Fruit fly (Drosophila melanogaster) whole organism, embryonic: Measurements from ENCODE around the gene CG32812.

Experiments
- Aef1 ChIP-seq: fragments of 200-800 bp; sonication (Bioruptor generic); IDR thresholded peaks from 3 replicates; pipeline ENCODE4 v1.3.6; 2022; ENCODE audit warnings: missing biosample characterization, missing genetic modification characterization
- Asciz ChIP-seq: fragments of 200-800 bp; sonication (Bioruptor generic); optimal IDR thresholded peaks from 2 replicates; lab custom pipeline; 2017; ENCODE audit warnings: missing biosample characterization, mild to moderate bottlenecking, missing genetic modification characterization, missing genetic modification reagents
- Bgb ChIP-seq: fragments of 200-800 bp; sonication (Bioruptor generic); IDR thresholded peaks from 2 replicates; pipeline ENCODE4 v1.3.6; 2022; ENCODE audit warnings: missing biosample characterization, missing genetic modification characterization; ENCODE audit not compliant: partially characterized antibody
- CG10565 ChIP-seq: fragments of 200-800 bp; sonication (Bioruptor generic); optimal IDR thresholded peaks from 3 replicates; lab custom pipeline; 2016; ENCODE audit warnings: missing biosample characterization, mild to moderate bottlenecking, missing genetic modification characterization
- CG11504 ChIP-seq: fragments of 200-800 bp; sonication (Bioruptor generic); optimal IDR thresholded peaks from 3 replicates; lab custom pipeline; 2019; ENCODE audit warnings: missing biosample characterization, mild to moderate bottlenecking, missing genetic modification characterization, moderate library complexity
- CG13296 ChIP-seq: fragments of 200-800 bp; sonication (Bioruptor generic); optimal IDR thresholded peaks from 3 replicates; lab custom pipeline; 2018; ENCODE audit warnings: missing biosample characterization, mild to moderate bottlenecking, missing genetic modification characterization
- CG13424 ChIP-seq: fragments of 200-800 bp; sonication (Bioruptor generic); optimal IDR thresholded peaks from 2 replicates; lab custom pipeline; 2019; ENCODE audit warnings: missing biosample characterization, mild to moderate bottlenecking, missing genetic modification characterization, moderate library complexity
- CG13624 ChIP-seq: fragments of 200-800 bp; sonication (Bioruptor generic); optimal IDR thresholded peaks from 2 replicates; lab custom pipeline; 2016; ENCODE audit warnings: missing biosample characterization, missing genetic modification characterization
- CG15696 ChIP-seq: fragments of 200-800 bp; sonication (Bioruptor generic); optimal IDR thresholded peaks from 2 replicates; lab custom pipeline; 2019; ENCODE audit warnings: missing biosample characterization, mild to moderate bottlenecking, missing genetic modification characterization, moderate library complexity
- CG1602 ChIP-seq: fragments of 200-800 bp; sonication (Bioruptor generic); optimal IDR thresholded peaks from 3 replicates; lab custom pipeline; 2016; ENCODE audit warnings: missing biosample characterization, missing genetic modification characterization
- CG17612 ChIP-seq: fragments of 200-800 bp; sonication (Bioruptor generic); IDR thresholded peaks from 2 replicates; pipeline ENCODE4 v1.3.6; 2022; ENCODE audit warnings: missing biosample characterization, missing genetic modification characterization
- CG17802 ChIP-seq: fragments of 200-800 bp; sonication (Bioruptor generic); optimal IDR thresholded peaks from 2 replicates; lab custom pipeline; 2018; ENCODE audit warnings: missing biosample characterization, mild to moderate bottlenecking, missing genetic modification characterization, moderate library complexity
- CG18476 ChIP-seq: fragments of 200-800 bp; sonication (Bioruptor generic); optimal IDR thresholded peaks from 2 replicates; lab custom pipeline; 2016; ENCODE audit warnings: missing biosample characterization, mild to moderate bottlenecking, missing genetic modification characterization
- CG2120 ChIP-seq: fragments of 200-800 bp; sonication (Bioruptor generic); optimal IDR thresholded peaks from 3 replicates; lab custom pipeline; 2016; ENCODE audit warnings: missing biosample characterization, missing genetic modification characterization
- CG32772 ChIP-seq: fragments of 200-800 bp; sonication (Bioruptor generic); IDR thresholded peaks from 2 replicates; pipeline ENCODE4 v1.3.6; 2022; ENCODE audit warnings: missing biosample characterization, missing genetic modification characterization
- CG3838 ChIP-seq: fragments of 200-800 bp; sonication (Bioruptor generic); optimal IDR thresholded peaks from 3 replicates; lab custom pipeline; 2016; ENCODE audit warnings: missing biosample characterization, missing genetic modification characterization
- CG4820 ChIP-seq: fragments of 200-800 bp; sonication (Bioruptor generic); optimal IDR thresholded peaks from 3 replicates; lab custom pipeline; 2016; ENCODE audit warnings: missing biosample characterization, missing genetic modification characterization
- CG5180 ChIP-seq: fragments of 200-800 bp; sonication (Bioruptor generic); optimal IDR thresholded peaks from 3 replicates; lab custom pipeline; 2017; ENCODE audit warnings: missing biosample characterization, missing genetic modification characterization, mild to moderate bottlenecking, moderate library complexity, missing genetic modification reagents
- CG5245 ChIP-seq: fragments of 200-800 bp; sonication (Bioruptor generic); optimal IDR thresholded peaks from 3 replicates; lab custom pipeline; 2016; ENCODE audit warnings: missing biosample characterization, missing genetic modification characterization
- CG8359 ChIP-seq: fragments of 200-800 bp; sonication (Bioruptor generic); optimal IDR thresholded peaks from 2 replicates; lab custom pipeline; 2017; ENCODE audit warnings: missing biosample characterization, mild to moderate bottlenecking, missing genetic modification characterization, borderline replicate concordance
- CG9437 ChIP-seq: fragments of 200-800 bp; sonication (Bioruptor generic); optimal IDR thresholded peaks from 2 replicates; lab custom pipeline; 2018; ENCODE audit warnings: missing biosample characterization, mild to moderate bottlenecking, missing genetic modification characterization
- CG9817 ChIP-seq: fragments of 200-800 bp; sonication (Bioruptor generic); optimal IDR thresholded peaks from 2 replicates; lab custom pipeline; 2018; ENCODE audit warnings: missing biosample characterization, mild to moderate bottlenecking, missing genetic modification characterization, moderate library complexity
- D ChIP-seq, 2 experiments: fragments of 200-800 bp in 1 of 2; fragments of >200 bp in 1 of 2; sonication (Bioruptor generic) in 1 of 2; optimal IDR thresholded peaks; 2 replicates in 1 of 2; 3 replicates in 1 of 2; lab custom pipeline; 2017; ENCODE audit warnings: mild to moderate bottlenecking in 1 of 2, missing biosample characterization in 1 of 2, missing genetic modification characterization in 1 of 2, missing genetic modification reagents in 1 of 2
- Doc2 ChIP-seq: fragments of 200-800 bp; sonication (Bioruptor generic); IDR thresholded peaks from 2 replicates; pipeline ENCODE4 v1.3.6; 2022; ENCODE audit warnings: missing biosample characterization, missing genetic modification characterization
- E2f2 ChIP-seq: fragments of 200-800 bp; sonication (Bioruptor generic); IDR thresholded peaks from 2 replicates; pipeline ENCODE4 v1.3.6; 2022; ENCODE audit warnings: missing biosample characterization, missing genetic modification characterization
- Fer2 ChIP-seq: fragments of 200-800 bp; sonication (Bioruptor generic); optimal IDR thresholded peaks from 2 replicates; lab custom pipeline; 2018; ENCODE audit warnings: missing biosample characterization, mild to moderate bottlenecking, missing genetic modification characterization, moderate library complexity
- Hmr ChIP-seq: fragments of 200-800 bp; sonication (Bioruptor generic); optimal IDR thresholded peaks from 3 replicates; lab custom pipeline; 2017; ENCODE audit warnings: mild to moderate bottlenecking, missing biosample characterization, missing genetic modification reagents, missing genetic modification characterization
- Hr78 ChIP-seq, 2 experiments: fragments of 200-800 bp in 1 of 2; fragments of >200 bp in 1 of 2; sonication (Bioruptor generic) in 1 of 2; optimal IDR thresholded peaks; 2 replicates each; lab custom pipeline; 2017 to 2019; ENCODE audit warnings: missing biosample characterization in 2 of 2, missing genetic modification characterization in 2 of 2, mild to moderate bottlenecking in 1 of 2, moderate library complexity in 1 of 2
- Jarid2 ChIP-seq: fragments of 200-800 bp; sonication (Bioruptor generic); optimal IDR thresholded peaks from 3 replicates; lab custom pipeline; 2017; ENCODE audit warnings: mild to moderate bottlenecking, missing biosample characterization, missing genetic modification reagents, missing genetic modification characterization
- Mes4 ChIP-seq: fragments of 200-800 bp; sonication (Bioruptor generic); optimal IDR thresholded peaks from 2 replicates; lab custom pipeline; 2016; ENCODE audit warnings: missing biosample characterization, missing genetic modification characterization
- Taf1 ChIP-seq: fragments of 200-800 bp; sonication (Bioruptor generic); IDR thresholded peaks from 2 replicates; pipeline ENCODE4 v1.3.6; 2022; ENCODE audit warnings: missing biosample characterization, missing genetic modification characterization
- Trl ChIP-seq, 3 experiments: fragments of >200 bp in 2 of 3; fragments of 200-800 bp in 1 of 3; sonication (Bioruptor generic) in 1 of 3; optimal IDR thresholded peaks; 2 replicates in 1 of 3; 3 replicates in 2 of 3; lab custom pipeline; 2016 to 2017; ENCODE audit warnings: missing biosample characterization in 1 of 3, missing genetic modification characterization in 1 of 3
- Vsx1 ChIP-seq: fragments of 200-800 bp; sonication (Bioruptor generic); optimal IDR thresholded peaks from 2 replicates; lab custom pipeline; 2017; ENCODE audit warnings: missing biosample characterization, mild to moderate bottlenecking, missing genetic modification characterization, missing genetic modification reagents
- ato ChIP-seq: fragments of 200-800 bp; sonication (Bioruptor generic); IDR thresholded peaks from 2 replicates; pipeline ENCODE4 v1.3.6; 2022; ENCODE audit warnings: missing biosample characterization, missing genetic modification characterization; ENCODE audit not compliant: partially characterized antibody
- dm ChIP-seq: fragments of 200-800 bp; sonication (Bioruptor generic); optimal IDR thresholded peaks from 3 replicates; lab custom pipeline; 2016; ENCODE audit warnings: missing biosample characterization, missing genetic modification characterization
- en ChIP-seq: fragments of 200-800 bp; sonication (Bioruptor generic); optimal IDR thresholded peaks from 2 replicates; lab custom pipeline; 2016; ENCODE audit warnings: missing biosample characterization, missing genetic modification characterization
- gce ChIP-seq: fragments of 200-800 bp; sonication (Bioruptor generic); IDR thresholded peaks from 3 replicates; pipeline ENCODE4 v1.3.6; 2022; ENCODE audit warnings: missing biosample characterization, missing genetic modification characterization
- grn ChIP-seq: fragments of 200-800 bp; sonication (Bioruptor generic); optimal IDR thresholded peaks from 3 replicates; lab custom pipeline; 2017; ENCODE audit warnings: missing biosample characterization, missing genetic modification characterization
- kni ChIP-seq: fragments of 200-800 bp; sonication (Bioruptor generic); optimal IDR thresholded peaks from 3 replicates; lab custom pipeline; 2017; ENCODE audit warnings: mild to moderate bottlenecking, missing biosample characterization, missing genetic modification reagents, missing genetic modification characterization
- onecut ChIP-seq: fragments of 200-800 bp; sonication (Bioruptor generic); IDR thresholded peaks from 2 replicates; pipeline ENCODE4 v1.3.6; 2022; ENCODE audit warnings: missing biosample characterization, missing genetic modification characterization
- ro ChIP-seq: fragments of 200-800 bp; sonication (Bioruptor generic); IDR thresholded peaks from 2 replicates; pipeline ENCODE4 v1.3.6; 2022; ENCODE audit warnings: missing biosample characterization, missing genetic modification characterization
- sens ChIP-seq: fragments of 200-800 bp; sonication (Bioruptor generic); peaks from one replicate; lab custom pipeline; 2016; ENCODE audit warnings: missing biosample characterization, missing genetic modification characterization
- shn ChIP-seq: fragments of 200-800 bp; sonication (Bioruptor generic); optimal IDR thresholded peaks from 3 replicates; lab custom pipeline; 2016; ENCODE audit warnings: missing biosample characterization, missing genetic modification characterization
- stc ChIP-seq: fragments of 200-800 bp; sonication (Bioruptor generic); IDR thresholded peaks from 2 replicates; pipeline ENCODE4 v1.3.6; 2022; ENCODE audit warnings: missing biosample characterization, missing genetic modification characterization
- stwl ChIP-seq: fragments of 200-800 bp; sonication (Bioruptor generic); optimal IDR thresholded peaks from 3 replicates; lab custom pipeline; 2018; ENCODE audit warnings: missing biosample characterization, mild to moderate bottlenecking, missing genetic modification characterization, moderate library complexity
- zf30C ChIP-seq: fragments of 200-800 bp; sonication (Bioruptor generic); optimal IDR thresholded peaks from 3 replicates; lab custom pipeline; 2018; ENCODE audit warnings: missing biosample characterization, mild to moderate bottlenecking, missing genetic modification characterization
- zfh1 ChIP-seq: fragments of 200-800 bp; sonication (Bioruptor generic); IDR thresholded peaks from 3 replicates; pipeline ENCODE4 v1.3.6; 2022; ENCODE audit warnings: missing biosample characterization, missing genetic modification characterization

Gene CG32812

dm6 chrX:1276757-1277527 lies 10.1 kb upstream of the CG32812 start:
- peak; percentile 78 for TF ChIP-seq dm (GFP tag; lab: Kevin White, UChicago)
- peak; percentile 92 for TF ChIP-seq stc (GFP tag; lab: Robert Waterston, UW)
- TF ChIP-seq Hmr (GFP tag; lab: Kevin White, UChicago), result peak; percentile 95
- TF ChIP-seq Hr78 (GFP tag; optimal IDR thresholded peaks at IDR 0.05; lab: Kevin White, UChicago), result peak in 1 of 2 experiments; percentile 33
- TF ChIP-seq CG5180 (GFP tag; lab: Kevin White, UChicago), result peak; percentile 75
- peak; percentile 71 for TF ChIP-seq E2f2
- peak; percentile 84 for TF ChIP-seq CG9817
- TF ChIP-seq Bgb, result no peak
- TF ChIP-seq zfh1 (GFP tag; lab: Robert Waterston, UW), result peak; percentile 90
- TF ChIP-seq CG13424 (tag; lab: Kevin White, UChicago), result peak; percentile 86
- TF ChIP-seq CG9437 (GFP tag; lab: Kevin White, UChicago), result peak; percentile 76
- peak; percentile 76 for TF ChIP-seq Fer2
- TF ChIP-seq CG11504 (tag; lab: Kevin White, UChicago), result peak; percentile 93
- TF ChIP-seq zf30C (GFP tag; lab: Kevin White, UChicago), result no peak
- TF ChIP-seq CG32772 (GFP tag; lab: Robert Waterston, UW), result peak; percentile 91
- peak; percentile 72 for TF ChIP-seq Jarid2 (GFP tag; lab: Kevin White, UChicago)
- peak; percentile 70 for TF ChIP-seq CG17612 (GFP tag; lab: Robert Waterston, UW)
- peak; percentile 86 for TF ChIP-seq CG4820 (GFP tag; lab: Kevin White, UChicago)
- no peak for TF ChIP-seq stwl (tag; lab: Kevin White, UChicago)
- peak; percentile 85 for TF ChIP-seq onecut (GFP tag; lab: Robert Waterston, UW)
- TF ChIP-seq CG10565 (GFP tag; lab: Kevin White, UChicago), result peak; percentile 37
- peak; percentile 94 for TF ChIP-seq CG2120 (GFP tag; lab: Kevin White, UChicago)
- peak; percentile 24 for TF ChIP-seq CG15696
- TF ChIP-seq CG17802, result peak; percentile 64
- TF ChIP-seq ro, result peak; percentile 61
- no peak for TF ChIP-seq ato (GFP tag; lab: Robert Waterston, UW)
- TF ChIP-seq shn, result peak; percentile 80
- TF ChIP-seq Aef1 (GFP tag; lab: Robert Waterston, UW), result peak; percentile 91
- peak; percentile 65 for TF ChIP-seq Doc2 (GFP tag; lab: Robert Waterston, UW)
- no peak for TF ChIP-seq D (optimal IDR thresholded peaks at IDR 0.05; lab: Kevin White, UChicago)
- TF ChIP-seq D (GFP tag; optimal IDR thresholded peaks at IDR 0.05; lab: Kevin White, UChicago), result peak; percentile 82
- TF ChIP-seq Vsx1, result peak; percentile 87
- peak; percentile 97 for TF ChIP-seq sens
- TF ChIP-seq CG8359 (GFP tag; lab: Kevin White, UChicago), result peak; percentile 70
- peak; percentile 89 for TF ChIP-seq CG13296 (GFP tag; lab: Kevin White, UChicago)
- peak; percentile 17 for TF ChIP-seq kni (GFP tag; lab: Kevin White, UChicago)
- TF ChIP-seq CG13624 (GFP tag; lab: Kevin White, UChicago), result peak; percentile 94
- peak; percentile 93 for TF ChIP-seq CG5245 (GFP tag; lab: Kevin White, UChicago)
- TF ChIP-seq CG3838 (GFP tag; lab: Kevin White, UChicago), result peak; percentile 19
- peak; percentile 89 for TF ChIP-seq Taf1 (GFP tag; lab: Robert Waterston, UW)
- peak; percentile 84 for TF ChIP-seq Asciz (GFP tag; lab: Kevin White, UChicago)
- TF ChIP-seq Trl (optimal IDR thresholded peaks at IDR 0.05; lab: Kevin White, UChicago), result no peak
- TF ChIP-seq Trl (GFP tag; optimal IDR thresholded peaks at IDR 0.05; lab: Kevin White, UChicago), result peak; percentile 91
- peak; percentile 80 for TF ChIP-seq CG18476
- TF ChIP-seq Mes4, result peak; percentile 83
- TF ChIP-seq CG1602 (GFP tag; lab: Kevin White, UChicago), result peak; percentile 73
- peak; percentile 62 for TF ChIP-seq grn (GFP tag; lab: Kevin White, UChicago)
- TF ChIP-seq gce (GFP tag; lab: Robert Waterston, UW), result peak; percentile 87; the same call in 2 of the 3 replicates
- peak; percentile 81 for TF ChIP-seq en
